Worm (Caenorhabditis elegans) whole organism, L4/young adult: ENCODE measurements around the gene ras-2.
"Not testable (repeated sequence)": the region's sequence is repeated elsewhere in the genome, so short reads cannot be mapped to it uniquely, and the experiment has no call there.

ENCODE experiments used
- W03F9.2 ChIP-seq: fragments of 150-350 bp; optimal IDR thresholded peaks from 2 replicates; lab custom pipeline; 2014; ENCODE audit warnings: missing biosample characterization, missing genetic modification characterization
- dao-5 ChIP-seq: sonication (generic microtip); optimal IDR thresholded peaks from 2 replicates; lab custom pipeline; 2016; ENCODE audit warnings: missing genotype, missing genetic modification characterization, moderate library complexity, missing compliant biosample characterization
- him-1 ChIP-seq: sonication (generic microtip); optimal IDR thresholded peaks from 2 replicates; lab custom pipeline; 2016; ENCODE audit warnings: missing genotype, missing genetic modification reagents, missing genetic modification characterization, missing compliant biosample characterization

The ras-2 gene

DNA sequence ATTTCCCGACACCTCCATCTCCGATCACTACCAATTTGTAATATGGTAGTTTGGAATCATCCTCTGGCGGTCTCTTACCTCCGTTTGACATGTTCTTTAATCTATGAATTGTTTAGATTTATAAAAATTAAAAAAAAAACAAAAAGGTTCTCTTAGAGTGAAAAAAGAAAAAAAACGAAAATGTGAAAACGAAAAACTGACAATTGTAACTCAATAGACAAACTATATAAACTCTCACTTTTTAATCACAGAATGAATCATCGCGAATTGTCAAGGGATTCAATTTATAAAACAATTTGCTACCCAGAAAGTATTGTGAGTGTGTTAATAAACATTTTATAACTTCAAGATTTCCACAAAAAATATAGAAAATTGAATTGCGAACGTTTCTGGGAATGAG, at the start of gene ras-2:
ras-2 (minus strand) TSS at position 101 of the 400 bp plus-strand sequence.
- TF ChIP-seq W03F9.2 (tag; lab: Kevin White, UChicago) (no peak), dao-5 (tag; lab: Kevin White, UChicago) (no peak), him-1 (tag; lab: Kevin White, UChicago) (no peak)

DNA sequence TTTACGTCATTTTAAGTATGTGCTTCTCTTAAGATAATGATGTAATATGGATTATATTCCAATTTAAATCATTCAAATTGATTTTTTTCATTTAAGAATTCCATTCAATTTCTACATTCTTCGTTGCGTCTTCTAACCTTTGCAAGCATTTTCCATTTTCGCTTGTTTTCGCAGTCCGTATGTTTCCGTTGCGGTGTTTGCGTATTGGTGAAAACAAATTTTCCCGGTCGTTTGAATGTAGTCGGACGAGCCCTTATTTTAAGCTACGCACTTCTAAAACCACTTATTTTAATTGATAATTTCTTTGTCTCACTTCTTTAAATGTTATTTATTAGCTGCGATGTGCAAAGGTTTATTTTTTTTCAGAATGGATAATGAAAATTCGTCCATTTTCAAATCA, 45.8 kb upstream of the ras-2 start, which contains the start of gene mel-28:
mel-28 (plus strand) TSS at position 367 of the 400 bp plus-strand sequence.
- TF ChIP-seq W03F9.2 (tag; lab: Kevin White, UChicago) (no peak), him-1 (tag; lab: Kevin White, UChicago) (no peak), dao-5 (tag; lab: Kevin White, UChicago) (no peak)

DNA sequence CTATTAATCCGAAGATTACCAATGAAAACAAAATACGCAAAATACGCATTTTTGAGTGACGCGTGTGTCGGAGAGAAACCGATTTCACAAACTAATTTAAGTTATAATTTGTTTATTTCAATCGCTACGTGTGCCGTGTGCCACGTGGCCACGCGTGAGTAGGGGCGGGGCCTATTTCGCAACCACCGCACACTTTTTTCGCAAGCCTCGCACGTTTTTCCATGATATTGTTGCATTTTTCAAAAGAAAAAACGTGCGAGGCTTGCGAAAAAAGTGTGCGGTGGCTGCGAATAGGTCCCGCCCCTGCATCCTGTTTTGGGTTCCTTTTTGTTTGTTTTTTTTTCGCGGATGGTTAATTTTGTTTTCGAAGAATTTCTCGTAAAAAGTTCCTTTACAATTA, 45.3 kb upstream of the ras-2 start, which contains the start of gene enu-3.2:
enu-3.2 (minus strand) TSS at position 105 of the 400 bp plus-strand sequence.
- TF ChIP-seq dao-5, W03F9.2, him-1 (tag; lab: Kevin White, UChicago): not testable (repeated sequence)

DNA sequence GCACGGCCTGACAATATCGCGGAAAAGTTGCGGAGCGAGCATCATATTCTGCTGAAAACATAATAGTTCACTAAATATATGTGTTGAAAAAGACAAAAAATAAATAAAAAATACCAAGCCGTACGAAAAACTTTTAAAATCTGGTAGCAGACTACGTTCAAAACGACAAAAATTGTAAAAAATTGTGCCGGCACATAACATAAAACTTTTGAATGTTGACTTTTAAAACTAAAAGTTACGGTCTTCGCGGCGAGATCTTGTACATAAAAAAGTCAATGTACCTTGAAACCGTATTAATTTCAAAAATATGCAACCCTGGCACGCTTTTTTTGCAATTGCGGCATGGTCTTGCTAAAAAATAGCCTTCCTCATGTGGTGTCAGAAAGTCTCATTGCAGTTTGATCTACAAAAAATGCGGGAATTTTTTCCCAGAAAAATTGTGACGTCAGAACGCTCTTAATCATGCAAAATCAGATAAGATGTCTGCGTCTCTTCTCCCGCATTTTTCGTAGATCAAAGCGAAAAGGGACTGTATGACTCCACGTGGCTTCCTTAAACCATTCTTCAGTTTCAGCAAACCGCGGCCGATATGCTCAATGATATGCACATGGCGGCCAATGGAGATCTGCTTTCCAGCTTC, 42.2 kb upstream of the ras-2 start, which contains the start of the genes gex-5 and C38D4.10:
gex-5 (minus strand) TSS at position 51 of the 640 bp plus-strand sequence.
C38D4.10 (plus strand) TSS at position 590 of the 640 bp plus-strand sequence.
- TF ChIP-seq him-1, W03F9.2, dao-5 (tag; lab: Kevin White, UChicago): not testable (repeated sequence)

DNA sequence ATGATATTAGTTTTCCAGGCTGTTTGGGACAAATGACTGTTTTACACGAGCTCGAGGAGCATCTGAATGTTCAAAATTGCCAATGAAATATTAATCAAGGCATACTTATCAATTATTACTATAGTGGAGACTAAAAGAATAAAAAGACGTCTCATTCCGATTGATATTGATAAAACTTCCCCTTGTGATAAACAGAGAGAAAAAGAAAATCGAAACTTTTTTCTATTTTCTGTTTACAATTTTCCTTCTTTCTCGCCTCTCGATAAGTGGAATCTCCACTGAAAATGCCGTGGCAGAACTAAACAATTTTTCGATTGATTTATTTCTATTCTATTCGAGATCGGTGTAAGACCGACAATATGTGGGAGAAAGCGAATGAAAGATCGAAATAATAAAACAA, 40.0 kb upstream of the ras-2 start, which contains the start of gene B0393.9:
B0393.9 (minus strand) TSS at position 303 of the 400 bp plus-strand sequence.
- TF ChIP-seq him-1 (tag; lab: Kevin White, UChicago) (no peak), dao-5 (tag; lab: Kevin White, UChicago) (no peak), W03F9.2 (tag; lab: Kevin White, UChicago) (no peak)

DNA sequence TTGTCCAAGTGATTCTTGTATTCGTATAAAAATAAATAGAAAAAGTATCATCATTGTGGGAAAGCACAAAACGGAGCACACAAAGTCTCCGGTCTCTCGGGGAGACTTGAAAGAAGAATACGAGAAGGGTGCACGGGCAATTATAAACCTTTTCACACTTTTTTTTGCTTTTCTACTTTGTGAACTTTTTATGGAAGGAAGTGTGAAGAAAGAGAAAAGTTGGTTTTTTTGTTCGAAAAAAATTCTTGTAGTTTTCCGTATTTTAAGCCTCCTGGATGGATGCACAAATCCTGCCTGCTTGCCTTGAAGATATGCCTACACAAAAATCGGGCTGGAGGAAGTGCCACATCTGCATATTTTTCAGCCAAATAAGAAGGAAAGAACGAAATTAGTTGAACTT, 38.1 kb upstream of the ras-2 start, which contains the start of gene B0393.7:
B0393.7 (minus strand) TSS at position 101 of the 400 bp plus-strand sequence.
- TF ChIP-seq W03F9.2 (tag; lab: Kevin White, UChicago) (no peak), dao-5 (tag; lab: Kevin White, UChicago) (no peak), him-1 (tag; lab: Kevin White, UChicago) (no peak)

DNA sequence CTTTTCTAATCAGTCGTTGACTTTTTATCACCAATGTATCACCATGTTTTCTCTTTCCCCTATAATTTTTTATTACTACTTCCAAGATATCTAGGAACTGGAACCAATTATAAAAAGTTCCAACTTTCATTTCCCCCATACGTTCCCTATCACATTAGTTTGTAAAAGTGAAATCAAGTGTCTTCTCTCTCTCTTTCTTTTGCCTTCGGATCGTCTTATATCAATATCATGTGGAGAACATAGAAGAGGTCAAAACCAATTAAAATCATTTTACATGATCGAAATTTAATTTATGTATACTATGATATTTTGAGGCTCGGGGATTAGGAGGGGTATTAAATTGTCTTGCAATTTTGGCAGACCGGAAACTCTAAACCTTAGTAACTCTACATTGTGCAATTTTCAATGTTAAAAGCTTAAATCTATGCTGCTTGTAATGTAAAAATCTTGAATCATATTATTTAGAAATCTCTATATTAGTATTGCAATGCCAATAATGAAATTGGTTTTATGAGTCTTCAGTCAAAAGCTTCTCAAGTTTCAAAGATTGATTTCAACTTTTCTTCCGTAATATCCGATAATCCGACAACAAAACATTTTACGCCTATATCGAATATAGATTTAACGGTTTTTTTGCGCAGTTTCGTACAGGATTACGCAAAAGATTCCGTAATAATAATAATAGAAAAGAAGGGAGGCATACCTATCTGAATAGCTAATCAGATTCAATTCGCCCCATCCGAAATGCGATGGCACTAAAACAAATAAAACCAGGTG, 28.2 kb upstream of the ras-2 start:
- TF ChIP-seq him-1 (tag; lab: Kevin White, UChicago), result no peak
- TF ChIP-seq W03F9.2 (tag; lab: Kevin White, UChicago), result no peak
- no peak for TF ChIP-seq dao-5 (tag; lab: Kevin White, UChicago)

DNA sequence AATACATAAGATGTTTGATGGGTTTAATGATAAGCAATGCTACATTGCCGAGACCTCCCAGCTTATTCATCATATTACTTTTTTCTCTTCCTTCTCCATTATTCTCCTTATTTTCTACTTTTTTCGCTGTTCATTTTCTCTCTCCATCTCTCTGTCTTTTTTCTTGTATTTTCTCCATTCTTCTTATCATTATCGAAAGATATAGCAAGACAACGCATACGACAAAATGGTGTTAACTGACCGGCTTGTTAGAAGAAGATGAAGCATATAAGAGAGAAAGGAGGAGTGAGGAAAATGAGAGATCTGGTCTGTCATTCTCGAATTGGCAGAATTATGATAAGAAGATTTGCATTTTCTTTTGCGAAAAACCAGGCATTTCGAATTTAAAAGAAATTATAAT, 27.0 kb upstream of the ras-2 start:
- TF ChIP-seq W03F9.2 (tag; lab: Kevin White, UChicago) (no peak), him-1 (tag; lab: Kevin White, UChicago) (no peak), dao-5 (tag; lab: Kevin White, UChicago) (no peak)

DNA sequence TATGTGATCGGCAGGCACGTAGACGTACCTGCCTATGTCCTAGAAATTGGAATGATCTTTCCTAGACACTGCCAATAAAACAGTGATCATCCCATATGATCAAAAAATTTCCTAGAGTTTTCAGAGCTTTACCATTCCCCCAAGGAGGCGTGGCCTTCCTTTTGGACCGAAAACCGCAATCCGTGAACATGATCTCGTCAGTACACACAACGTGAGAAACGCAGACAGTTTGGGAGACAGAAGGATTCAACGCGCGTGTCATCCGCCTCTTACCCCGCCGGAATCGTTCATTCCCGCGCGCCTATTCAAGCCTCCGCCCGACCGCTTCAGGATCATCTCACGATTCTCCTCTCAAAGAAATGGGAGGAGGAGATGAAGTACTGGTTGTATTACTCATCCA, 25.6 kb upstream of the ras-2 start, which contains the start of gene B0393.5:
B0393.5 (plus strand) TSS at position 301 of the 400 bp plus-strand sequence.
- TF ChIP-seq W03F9.2 (tag; lab: Kevin White, UChicago) (no peak), him-1 (tag; lab: Kevin White, UChicago) (no peak), dao-5 (tag; lab: Kevin White, UChicago) (no peak)

DNA sequence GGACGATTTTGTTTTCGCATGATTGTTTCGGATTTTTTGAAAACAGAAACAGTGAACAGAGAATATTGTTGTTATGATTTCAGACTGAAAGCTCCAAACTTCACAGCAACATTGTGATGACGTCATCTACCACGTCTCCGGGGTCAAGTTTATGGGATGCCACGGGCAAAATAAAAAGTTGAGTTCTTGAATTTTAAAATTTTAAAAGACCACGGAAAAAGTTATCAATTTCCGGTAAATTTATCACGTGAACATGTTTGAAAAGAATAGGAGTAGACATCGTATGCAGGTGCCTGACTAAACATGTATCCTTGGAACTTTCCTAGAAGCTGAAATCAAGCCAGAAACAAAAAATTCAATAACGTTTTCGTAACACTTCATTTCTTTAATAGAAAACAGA, 23.6 kb upstream of the ras-2 start, which contains the start of gene B0393.4:
B0393.4 (minus strand) TSS at position 101 of the 400 bp plus-strand sequence.
- TF ChIP-seq W03F9.2 (tag; lab: Kevin White, UChicago), result no peak
- no peak for TF ChIP-seq him-1 (tag; lab: Kevin White, UChicago)
- no peak for TF ChIP-seq dao-5 (tag; lab: Kevin White, UChicago)

DNA sequence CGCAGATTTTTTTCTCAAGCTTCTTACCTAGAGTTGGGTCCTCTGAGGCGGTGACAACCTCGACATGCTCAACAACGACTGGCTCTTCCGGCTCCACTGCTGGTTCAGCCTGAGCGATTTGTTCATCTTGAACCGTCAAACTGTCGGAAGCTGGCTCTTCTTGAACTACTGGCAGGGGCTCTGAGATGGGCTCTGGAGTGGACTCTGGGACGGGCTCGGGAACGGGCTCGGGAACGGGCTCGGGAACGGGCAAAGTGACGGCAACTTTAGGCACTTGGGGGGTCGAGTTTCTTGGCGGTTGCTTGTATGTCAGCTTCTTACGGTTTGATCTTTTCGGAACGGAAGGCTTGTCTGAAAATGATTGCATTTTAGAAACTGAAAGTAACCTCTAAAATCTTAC, 23.0 kb upstream of the ras-2 start:
- no peak for TF ChIP-seq W03F9.2 (tag; lab: Kevin White, UChicago)
- TF ChIP-seq dao-5 (tag; lab: Kevin White, UChicago), result no peak
- no peak for TF ChIP-seq him-1 (tag; lab: Kevin White, UChicago)

DNA sequence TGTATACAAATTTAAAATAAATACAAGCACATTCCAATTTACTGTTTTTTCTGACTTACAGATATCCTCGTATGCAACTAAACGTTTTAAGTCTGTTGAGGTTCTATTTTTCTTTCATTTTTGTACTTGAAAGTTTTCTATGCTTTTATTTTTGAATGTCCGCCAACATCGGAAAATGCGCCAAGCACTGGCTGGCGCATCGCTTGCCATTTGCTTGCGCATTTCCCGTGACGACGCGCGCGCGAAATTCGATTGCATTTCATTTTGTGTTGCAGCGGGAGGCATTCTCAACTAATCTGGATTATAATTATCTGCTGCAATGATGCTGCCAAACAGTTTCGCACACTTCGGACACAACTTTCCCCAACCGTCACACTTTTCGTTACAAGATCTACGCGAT, 17.1 kb upstream of the ras-2 start, which contains the start of gene fbxl-2:
fbxl-2 (plus strand) TSS at position 278 of the 400 bp plus-strand sequence.
- TF ChIP-seq dao-5 (tag; lab: Kevin White, UChicago) (no peak), W03F9.2 (tag; lab: Kevin White, UChicago) (peak; percentile 91), him-1 (tag; lab: Kevin White, UChicago) (peak; percentile 77)
